Fruit fly (Drosophila melanogaster): ENCODE results near the gene CG43373.

CG43373 gene

DNA sequence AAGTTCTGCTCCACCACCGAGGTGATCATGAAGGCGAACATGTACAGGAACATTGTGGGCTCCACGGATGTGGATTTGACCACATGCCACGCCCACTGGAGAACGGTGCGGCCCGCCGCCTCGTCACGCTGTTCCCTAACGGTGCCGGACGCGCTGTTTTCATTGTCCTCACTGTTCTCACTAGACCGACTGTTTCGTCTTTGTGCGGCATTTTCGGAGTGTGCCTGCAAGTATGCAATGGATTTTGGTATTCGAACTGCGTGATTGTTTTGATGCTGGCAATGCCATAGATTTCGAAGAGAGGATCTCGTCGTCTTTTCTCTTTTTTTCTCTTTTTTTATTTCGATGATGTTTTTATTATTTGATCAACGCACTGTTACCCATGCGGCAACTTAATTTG lies 49.5 kb downstream of the CG43373 start (continued):
- TF ChIP-seq CG14965 (GFP tag; optimal IDR thresholded peaks at IDR 0.05; ENCODE audit: borderline replicate concordance) (no peak), br (optimal IDR thresholded peaks at IDR 0.05) (no peak), CG8478 (optimal IDR thresholded peaks at IDR 0.05) (no peak), Med (GFP tag) (peak; percentile 2), Hmr (GFP tag; optimal IDR thresholded peaks at IDR 0.05) (no peak), CG3163 (GFP tag; optimal IDR thresholded peaks at IDR 0.05) (peak; percentile 40), ci (GFP tag; IDR thresholded peaks at IDR 0.05) (0 out of 3 replicates have a peak, but pooled peaks have one; percentile 18), chn (GFP tag; optimal IDR thresholded peaks at IDR 0.05) (no peak), CG3065 (GFP tag; optimal IDR thresholded peaks at IDR 0.05) (no peak), Doc3 (GFP tag; IDR thresholded peaks at IDR 0.05; ENCODE audit: partially characterized antibody) (no peak), pros (GFP tag; optimal IDR thresholded peaks at IDR 0.05) (no peak), Ets97D (GFP tag; optimal IDR thresholded peaks at IDR 0.05) (no peak), CG13775 (GFP tag; optimal IDR thresholded peaks at IDR 0.05) (no peak), CG6791 (GFP tag; IDR thresholded peaks at IDR 0.05; ENCODE audit: partially characterized antibody) (peak; percentile 32; the same call in 1 of the 3 replicates), nerfin-2 (GFP tag; IDR thresholded peaks at IDR 0.05; ENCODE audit: partially characterized antibody) (no peak), Trl (optimal IDR thresholded peaks at IDR 0.05) (peak; percentile 36 to 66), Trl (GFP tag; optimal IDR thresholded peaks at IDR 0.05) (no peak), CG4424 (GFP tag; optimal IDR thresholded peaks at IDR 0.05) (no peak), hbn (GFP tag; IDR thresholded peaks at IDR 0.05; ENCODE audit: partially characterized antibody) (no peak), CG8089 (GFP tag; optimal IDR thresholded peaks at IDR 0.05) (no peak), dysf (GFP tag; IDR thresholded peaks at IDR 0.05) (no peak), pum (GFP tag; optimal IDR thresholded peaks at IDR 0.05) (no peak), maf-S (GFP tag; optimal IDR thresholded peaks at IDR 0.05) (no peak), Doc2 (GFP tag; IDR thresholded peaks at IDR 0.05) (no peak), Atf-2 (GFP tag; optimal IDR thresholded peaks at IDR 0.05) (no peak), lmd (GFP tag; IDR thresholded peaks at IDR 0.05) (no peak)

dm6 chr3L:16491006-16491605 lies 52.1 kb downstream of the CG43373 start:
- TF ChIP-seq BEAF-32 (GFP tag; optimal IDR thresholded peaks at IDR 0.05) (no peak), Stat92E (GFP tag; optimal IDR thresholded peaks at IDR 0.05) (peak in 1 of 3 experiments; percentile 43), CG15479 (GFP tag; optimal IDR thresholded peaks at IDR 0.05) (peak; percentile 35), CG7987 (GFP tag; optimal IDR thresholded peaks at IDR 0.05) (no peak), zen (tag; optimal IDR thresholded peaks at IDR 0.05) (peak; percentile 97), Kr (GFP tag; optimal IDR thresholded peaks at IDR 0.05) (peak; percentile 56), tll (GFP tag; optimal IDR thresholded peaks at IDR 0.05) (peak in 1 of 2 experiments; percentile 87), ewg (GFP tag; optimal IDR thresholded peaks at IDR 0.05) (no peak), pros (GFP tag; optimal IDR thresholded peaks at IDR 0.05) (peak; percentile 17), Hr51 (GFP tag; optimal IDR thresholded peaks at IDR 0.05) (no peak), cad (GFP tag; optimal IDR thresholded peaks at IDR 0.05) (peak; percentile 41), sens (GFP tag) (peak; percentile 34), D (optimal IDR thresholded peaks at IDR 0.05) (peak; percentile 97), D (GFP tag; optimal IDR thresholded peaks at IDR 0.05) (no peak), lola (GFP tag; optimal IDR thresholded peaks at IDR 0.05) (no peak)
